Fruit fly (Drosophila melanogaster) whole organism, wandering third instar larva: Measurements from ENCODE around the gene CG46518.
"Not testable (repeated sequence)": the region's sequence is repeated elsewhere in the genome, so short reads cannot be mapped to it uniquely, and the experiment has no call there.

ENCODE experiments used
- Abd-B ChIP-seq: fragments of >200 bp; optimal IDR thresholded peaks from 2 replicates; lab custom pipeline; 2017; ENCODE audit warnings: missing biosample characterization, missing genetic modification characterization
- CrebA ChIP-seq: fragments of 200-800 bp; sonication (Bioruptor generic); optimal IDR thresholded peaks from 2 replicates; lab custom pipeline; 2016; ENCODE audit warnings: missing biosample characterization, mild to moderate bottlenecking, missing genetic modification characterization, borderline replicate concordance
- Hnf4 ChIP-seq: fragments of 200-800 bp; sonication (Bioruptor generic); optimal IDR thresholded peaks from 2 replicates; lab custom pipeline; 2016; ENCODE audit warnings: missing biosample characterization, mild to moderate bottlenecking, missing genetic modification characterization
- Hr78 ChIP-seq: fragments of >200 bp; optimal IDR thresholded peaks from 2 replicates; lab custom pipeline; 2017; ENCODE audit warnings: missing biosample characterization, missing genetic modification characterization
- Hr83 ChIP-seq: fragments of 200-300 bp; sonication (Bioruptor generic); optimal IDR thresholded peaks from 2 replicates; lab custom pipeline; 2016; ENCODE audit warnings: missing biosample characterization, mild to moderate bottlenecking, missing genetic modification characterization, moderate library complexity; ENCODE audit not compliant: poor library complexity, severe bottlenecking
- Jra ChIP-seq: sonication (Bioruptor generic); optimal IDR thresholded peaks from 2 replicates; lab custom pipeline; 2016; ENCODE audit warnings: missing biosample characterization, missing genetic modification characterization
- Mio ChIP-seq: sonication (Bioruptor generic); optimal IDR thresholded peaks from 2 replicates; lab custom pipeline; 2016; ENCODE audit warnings: missing biosample characterization, missing genetic modification characterization
- Myc ChIP-seq: fragments of >200 bp; optimal IDR thresholded peaks from 2 replicates; lab custom pipeline; 2017
- N ChIP-seq: fragments of >200 bp; optimal IDR thresholded peaks from 2 replicates; lab custom pipeline; 2018; ENCODE audit warnings: missing biosample characterization, missing external identifiers, missing genetic modification characterization
- Vsx2 ChIP-seq: fragments of 200-300, 225-300 bp; sonication (Bioruptor generic); optimal IDR thresholded peaks from 2 replicates; lab custom pipeline; 2018; ENCODE audit warnings: missing biosample characterization, missing genetic modification characterization; ENCODE audit not compliant: partially characterized antibody
- br ChIP-seq: fragments of 200-800 bp; sonication (Bioruptor generic); optimal IDR thresholded peaks from 2 replicates; lab custom pipeline; 2016; ENCODE audit warnings: missing biosample characterization, missing genetic modification characterization
- brk ChIP-seq: fragments of 200-800 bp; sonication (Bioruptor generic); optimal IDR thresholded peaks from 2 replicates; lab custom pipeline; 2016; ENCODE audit warnings: missing biosample characterization, mild to moderate bottlenecking, missing genetic modification characterization
- dmrt93B ChIP-seq: fragments of 200-800 bp; sonication (Bioruptor generic); optimal IDR thresholded peaks from 2 replicates; lab custom pipeline; 2018; ENCODE audit warnings: missing biosample characterization, mild to moderate bottlenecking, missing genetic modification characterization
- ey ChIP-seq: fragments of 200-800 bp; sonication (Bioruptor generic); optimal IDR thresholded peaks from 2 replicates; lab custom pipeline; 2016; ENCODE audit warnings: missing biosample characterization, missing genetic modification characterization
- foxo ChIP-seq, 2 experiments: fragments of 200-800 bp; sonication (Bioruptor generic); optimal IDR thresholded peaks; 2 replicates in 1 of 2; 3 replicates in 1 of 2; lab custom pipeline; 2016 to 2017; ENCODE audit warnings: missing biosample characterization in 2 of 2, missing genetic modification characterization in 2 of 2
- h ChIP-seq: fragments of 200-800 bp; sonication (Bioruptor generic); optimal IDR thresholded peaks from 3 replicates; lab custom pipeline; 2016; ENCODE audit warnings: missing biosample characterization, mild to moderate bottlenecking, missing genetic modification characterization
- lola ChIP-seq: fragments of >200 bp; optimal IDR thresholded peaks from 2 replicates; lab custom pipeline; 2017; ENCODE audit warnings: missing biosample characterization, missing genetic modification characterization
- pan ChIP-seq: fragments of >200 bp; optimal IDR thresholded peaks from 2 replicates; lab custom pipeline; 2017
- sv ChIP-seq: fragments of 200-800 bp; sonication (Bioruptor generic); optimal IDR thresholded peaks from 3 replicates; lab custom pipeline; 2016; ENCODE audit warnings: missing biosample characterization, missing genetic modification characterization
- usp ChIP-seq: fragments of >200 bp; optimal IDR thresholded peaks from 2 replicates; lab custom pipeline; 2017; ENCODE audit warnings: missing biosample characterization, missing genetic modification characterization

Gene CG46518

DNA sequence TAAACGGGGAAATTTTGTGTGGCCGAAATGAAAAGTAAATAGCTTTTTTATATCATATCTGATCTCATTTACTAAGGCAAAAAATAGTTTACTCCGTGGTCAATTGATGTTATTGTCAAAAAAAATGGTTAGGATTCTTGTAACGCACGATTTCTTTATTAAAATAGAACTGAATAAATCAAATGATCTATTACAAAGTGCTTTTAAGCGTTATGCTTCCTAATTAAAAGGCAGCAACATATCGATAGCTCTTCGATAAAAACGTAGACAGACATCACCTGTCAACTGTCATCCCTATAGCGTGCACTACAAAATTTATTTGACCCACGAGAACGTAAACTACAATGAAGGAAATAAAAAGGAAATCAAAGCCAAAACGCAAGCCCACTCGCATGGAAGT lies at the start of gene CG46518:
Gene CG46518, plus strand, starts transcription at position 301 of the 400 bp plus-strand sequence.
- not testable (repeated sequence) for TF ChIP-seq Hnf4, Jra, brk (GFP tag; lab: Kevin White, UChicago)

dm6 chrX:22177205-22177604 lies 49.2 kb upstream of the CG46518 start, which contains the start of gene CG46510:
Gene CG46510 (plus strand): TSS chrX:22177505.
- TF ChIP-seq usp; dmrt93B (GFP tag; lab: Kevin White, UChicago); pan (lab: Kevin White, UChicago): not testable (repeated sequence)

DNA sequence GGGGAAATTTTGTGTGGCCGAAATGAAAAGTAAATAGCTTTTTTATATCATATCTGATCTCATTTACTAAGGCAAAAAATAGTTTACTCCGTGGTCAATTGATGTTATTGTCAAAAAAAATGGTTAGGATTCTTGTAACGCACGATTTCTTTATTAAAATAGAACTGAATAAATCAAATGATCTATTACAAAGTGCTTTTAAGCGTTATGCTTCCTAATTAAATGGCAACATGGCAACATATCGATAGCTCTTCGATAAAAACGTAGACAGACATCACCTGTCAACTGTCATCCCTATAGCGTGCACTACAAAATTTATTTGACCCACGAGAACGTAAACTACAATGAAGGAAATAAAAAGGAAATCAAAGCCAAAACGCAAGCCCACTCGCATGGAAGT lies 44.2 kb upstream of the CG46518 start, which contains the start of gene CG46511:
Gene CG46511, plus strand, starts transcription at position 301 of the 400 bp plus-strand sequence.
- not testable (repeated sequence) for TF ChIP-seq N; Jra (GFP tag; lab: Kevin White, UChicago); Hr78 (GFP tag; lab: Kevin White, UChicago)

- not testable (repeated sequence) for TF ChIP-seq foxo (GFP tag; optimal IDR thresholded peaks at IDR 0.05; lab: Kevin White, UChicago); dmrt93B (GFP tag; lab: Kevin White, UChicago); Vsx2 (GFP tag; lab: Kevin White, UChicago)
- TF ChIP-seq, all 38 proteins: peak for 0; not testable (repeated sequence) for 38
These were observed 39.3 kb upstream of the CG46518 start, which contains the start of gene CG46512 for dm6 chrX:22187070-22187469. Gene CG46512 (plus strand): TSS chrX:22187370.

- TF ChIP-seq Abd-B (GFP tag; lab: Kevin White, UChicago); Myc (lab: Kevin White, UChicago); h (GFP tag; lab: Kevin White, UChicago): not testable (repeated sequence)
These were observed 34.4 kb upstream of the CG46518 start, which contains the start of gene CG46513 for dm6 chrX:22191973-22192372. Gene CG46513 (plus strand): TSS chrX:22192273.

- TF ChIP-seq Hr83 (GFP tag; lab: Kevin White, UChicago); br; brk (GFP tag; lab: Kevin White, UChicago): not testable (repeated sequence)
These were observed 29.5 kb upstream of the CG46518 start, which contains the start of gene CG46514 for dm6 chrX:22196874-22197273. Gene CG46514 (plus strand): TSS chrX:22197174.

DNA sequence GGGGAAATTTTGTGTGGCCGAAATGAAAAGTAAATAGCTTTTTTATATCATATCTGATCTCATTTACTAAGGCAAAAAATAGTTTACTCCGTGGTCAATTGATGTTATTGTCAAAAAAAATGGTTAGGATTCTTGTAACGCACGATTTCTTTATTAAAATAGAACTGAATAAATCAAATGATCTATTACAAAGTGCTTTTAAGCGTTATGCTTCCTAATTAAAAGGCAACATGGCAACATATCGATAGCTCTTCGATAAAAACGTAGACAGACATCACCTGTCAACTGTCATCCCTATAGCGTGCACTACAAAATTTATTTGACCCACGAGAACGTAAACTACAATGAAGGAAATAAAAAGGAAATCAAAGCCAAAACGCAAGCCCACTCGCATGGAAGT lies 24.5 kb upstream of the CG46518 start, which contains the start of gene CG46515:
Gene CG46515, plus strand, starts transcription at position 301 of the 400 bp plus-strand sequence.
- not testable (repeated sequence) for TF ChIP-seq sv, Hnf4, ey (GFP tag; lab: Kevin White, UChicago)

DNA sequence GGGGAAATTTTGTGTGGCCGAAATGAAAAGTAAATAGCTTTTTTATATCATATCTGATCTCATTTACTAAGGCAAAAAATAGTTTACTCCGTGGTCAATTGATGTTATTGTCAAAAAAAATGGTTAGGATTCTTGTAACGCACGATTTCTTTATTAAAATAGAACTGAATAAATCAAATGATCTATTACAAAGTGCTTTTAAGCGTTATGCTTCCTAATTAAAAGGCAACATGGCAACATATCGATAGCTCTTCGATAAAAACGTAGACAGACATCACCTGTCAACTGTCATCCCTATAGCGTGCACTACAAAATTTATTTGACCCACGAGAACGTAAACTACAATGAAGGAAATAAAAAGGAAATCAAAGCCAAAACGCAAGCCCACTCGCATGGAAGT lies 14.3 kb upstream of the CG46518 start, which contains the start of gene CG46516:
Gene CG46516, plus strand, starts transcription at position 301 of the 400 bp plus-strand sequence.
- not testable (repeated sequence) for TF ChIP-seq Vsx2, Mio, brk (GFP tag; lab: Kevin White, UChicago)

dm6 chrX:22217079-22217478 lies 9.3 kb upstream of the CG46518 start, which contains the start of gene CG46517:
Gene CG46517 (plus strand): TSS chrX:22217379.
- TF ChIP-seq h, Hr83, lola (GFP tag; lab: Kevin White, UChicago): not testable (repeated sequence)

DNA sequence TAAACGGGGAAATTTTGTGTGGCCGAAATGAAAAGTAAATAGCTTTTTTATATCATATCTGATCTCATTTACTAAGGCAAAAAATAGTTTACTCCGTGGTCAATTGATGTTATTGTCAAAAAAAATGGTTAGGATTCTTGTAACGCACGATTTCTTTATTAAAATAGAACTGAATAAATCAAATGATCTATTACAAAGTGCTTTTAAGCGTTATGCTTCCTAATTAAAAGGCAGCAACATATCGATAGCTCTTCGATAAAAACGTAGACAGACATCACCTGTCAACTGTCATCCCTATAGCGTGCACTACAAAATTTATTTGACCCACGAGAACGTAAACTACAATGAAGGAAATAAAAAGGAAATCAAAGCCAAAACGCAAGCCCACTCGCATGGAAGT lies 4.9 kb downstream of the CG46518 start, which contains the start of gene CG46519:
Gene CG46519, plus strand, starts transcription at position 301 of the 400 bp plus-strand sequence.
- not testable (repeated sequence) for TF ChIP-seq Hr83 (GFP tag; lab: Kevin White, UChicago); usp; CrebA
